Fruit fly (Drosophila melanogaster) Kc167 (cell line): ENCODE results near the gene Argl.

Experiments
- Myc ChIP-seq: fragments of >200 bp; optimal IDR thresholded peaks from 2 replicates; lab custom pipeline; 2017; ENCODE audit warnings: missing external identifiers
- Sin3A ChIP-seq: fragments of >200 bp; optimal IDR thresholded peaks from 2 replicates; lab custom pipeline; 2018; ENCODE audit warnings: missing external identifiers
- psq ChIP-seq: fragments of >200 bp; optimal IDR thresholded peaks from 2 replicates; lab custom pipeline; 2017; ENCODE audit warnings: missing external identifiers
- ttk ChIP-seq: sonication (Bioruptor generic); optimal IDR thresholded peaks from 2 replicates; lab custom pipeline; 2017; ENCODE audit warnings: missing external identifiers

- TF ChIP-seq psq (lab: Kevin White, UChicago) (no peak), ttk (lab: Kevin White, UChicago) (no peak), Sin3A (lab: Kevin White, UChicago) (no peak), Myc (lab: Kevin White, UChicago) (no peak)
Observed at dm6 chr2L:8972905-8973304, 31.0 kb upstream of the Argl start.
